Worm (Caenorhabditis elegans): ENCODE measurements around the gene ccch-2.

ce11 chrIV:16310103-16310502 lies 32.1 kb downstream of the ccch-2 start:
- TF ChIP-seq pqm-1 (tag; optimal IDR thresholded peaks at IDR 0.05) (no peak), F49E8.2 (tag; optimal IDR thresholded peaks at IDR 0.05; ENCODE audit: borderline replicate concordance) (no peak), nhr-77 (tag; optimal IDR thresholded peaks at IDR 0.05) (no peak), skn-1 (tag; optimal IDR thresholded peaks at IDR 0.05) (no peak), ama-1 (optimal IDR thresholded peaks at IDR 0.05) (no peak), aha-1 (tag) (no peak), ceh-32 (tag; optimal IDR thresholded peaks at IDR 0.05; ENCODE audit: poor library complexity) (no peak), T20F7.1 (GFP tag; optimal IDR thresholded peaks at IDR 0.05) (no peak), ceh-82 (tag; optimal IDR thresholded peaks at IDR 0.05) (no peak), lin-29 (GFP tag; IDR thresholded peaks at IDR 0.05) (no peak)
